Fruit fly (Drosophila melanogaster) whole organism, adult: Measurements from ENCODE around the gene Shmt.

ENCODE experiments used
- CG12768 ChIP-seq: fragments of 200-800 bp; sonication (Bioruptor generic); optimal IDR thresholded peaks from 2 replicates; lab custom pipeline; 2017; ENCODE audit warnings: missing biosample characterization, missing genetic modification characterization, mild to moderate bottlenecking, moderate library complexity, missing genetic modification reagents
- CG5204 ChIP-seq: fragments of 200-800 bp; sonication (Bioruptor generic); optimal IDR thresholded peaks from 2 replicates; lab custom pipeline; 2016; ENCODE audit warnings: missing biosample characterization, missing genetic modification characterization
- CG7045 ChIP-seq: fragments of 200-800 bp; sonication (Bioruptor generic); optimal IDR thresholded peaks from 2 replicates; lab custom pipeline; 2017; ENCODE audit warnings: missing biosample characterization, mild to moderate bottlenecking, missing genetic modification characterization
- Clk ChIP-seq: fragments of 200-800 bp; sonication (Bioruptor generic); optimal IDR thresholded peaks from 2 replicates; lab custom pipeline; 2017; ENCODE audit warnings: missing biosample characterization, missing genetic modification characterization
- Crg-1 ChIP-seq: fragments of 200-800 bp; sonication (Bioruptor generic); optimal IDR thresholded peaks from 2 replicates; lab custom pipeline; 2016; ENCODE audit warnings: missing biosample characterization, missing genetic modification characterization
- Hr96 ChIP-seq: fragments of 200-800 bp; sonication (Bioruptor generic); optimal IDR thresholded peaks from 2 replicates; lab custom pipeline; 2016; ENCODE audit warnings: missing biosample characterization, missing genetic modification characterization
- bab1 ChIP-seq: fragments of 200-800 bp; sonication (Bioruptor generic); optimal IDR thresholded peaks from 3 replicates; lab custom pipeline; 2019; ENCODE audit warnings: missing biosample characterization, mild to moderate bottlenecking, missing genetic modification characterization, moderate library complexity
- cnc ChIP-seq, 2 experiments: fragments of >200 bp; optimal IDR thresholded peaks; 2 replicates each; lab custom pipeline; 2017
- kay ChIP-seq: fragments of 200-800 bp; sonication (Bioruptor generic); peaks from one replicate; lab custom pipeline; 2016; ENCODE audit warnings: missing biosample characterization, missing genetic modification characterization, borderline replicate concordance
- ovo ChIP-seq: fragments of 200-800 bp; sonication (Bioruptor generic); optimal IDR thresholded peaks from 2 replicates; lab custom pipeline; 2016; ENCODE audit warnings: missing biosample characterization, missing genetic modification characterization
- pad ChIP-seq: fragments of 200-800 bp; sonication (Bioruptor generic); optimal IDR thresholded peaks from 3 replicates; lab custom pipeline; 2017; ENCODE audit warnings: missing biosample characterization, missing genetic modification characterization, mild to moderate bottlenecking, moderate library complexity, missing genetic modification reagents

dm6 chrX:5876584-5876983 is 40.0 kb downstream of the Shmt start, which contains the start of gene mof:
- TF ChIP-seq kay (no peak), bab1 (GFP tag; lab: Kevin White, UChicago) (peak; percentile 74), ovo (GFP tag; lab: Kevin White, UChicago) (no peak), pad (GFP tag; lab: Kevin White, UChicago) (no peak), CG12768 (GFP tag; lab: Kevin White, UChicago) (no peak), CG5204 (GFP tag; lab: Kevin White, UChicago) (no peak), Clk (GFP tag; lab: Kevin White, UChicago) (no peak), Hr96 (GFP tag; lab: Kevin White, UChicago) (no peak), cnc (optimal IDR thresholded peaks at IDR 0.05; lab: Kevin White, UChicago) (no peak), Crg-1 (GFP tag; lab: Kevin White, UChicago) (no peak), CG7045 (GFP tag; lab: Kevin White, UChicago) (no peak)
